Worm (Caenorhabditis elegans): Measurements from ENCODE around the gene lgc-21.

lgc-21 gene

DNA sequence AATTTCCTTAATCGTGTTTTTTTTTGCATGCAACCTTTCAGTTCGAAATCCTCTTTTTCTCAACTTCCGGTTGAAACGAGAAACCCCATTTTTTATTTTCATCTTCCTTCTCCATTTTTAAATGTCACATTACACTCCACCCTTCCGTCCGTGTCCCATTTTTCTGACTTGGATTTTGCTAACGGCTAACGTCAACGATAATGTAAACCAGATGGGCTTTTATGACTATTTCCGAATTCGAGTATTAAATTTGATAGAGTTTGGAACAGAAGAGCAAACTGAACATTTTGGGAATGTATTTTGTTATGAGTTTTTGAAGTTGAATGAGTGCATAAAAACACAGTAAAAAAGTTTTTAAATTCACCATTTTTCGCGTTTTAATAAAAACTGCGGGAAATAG lies 12.1 kb downstream of the lgc-21 start:
- no peak for TF ChIP-seq unc-62 (GFP tag; optimal IDR thresholded peaks at IDR 0.05)

- no peak for TF ChIP-seq unc-62 (GFP tag; optimal IDR thresholded peaks at IDR 0.05)
These were observed 13.0 kb downstream of the lgc-21 start for ce11 chrX:14054799-14055198.

ce11 chrX:14053754-14054153 lies 14.0 kb downstream of the lgc-21 start:
- no peak for TF ChIP-seq unc-62 (GFP tag; optimal IDR thresholded peaks at IDR 0.05)

DNA sequence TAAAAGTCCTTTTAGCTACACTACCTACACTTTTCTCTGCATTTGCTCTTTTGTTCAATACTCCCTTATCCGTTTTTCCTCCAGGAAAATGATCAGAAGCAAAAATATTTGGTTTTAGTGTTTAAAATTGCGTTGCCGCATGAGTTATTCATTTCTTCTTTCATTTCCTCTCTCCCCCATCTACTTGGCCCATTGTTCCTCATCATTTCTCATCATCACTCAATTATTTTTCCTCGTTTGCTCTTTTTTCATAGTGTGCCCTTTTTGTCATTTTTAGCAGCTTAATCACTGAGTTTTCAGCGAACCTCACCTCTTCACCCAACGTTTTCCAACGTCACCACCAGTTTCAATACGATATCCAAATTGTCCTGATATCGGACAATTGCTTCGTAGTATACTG lies 18.5 kb downstream of the lgc-21 start, which contains the start of gene dyc-1:
Gene dyc-1, plus strand, starts transcription at position 301 of the 400 bp plus-strand sequence.
- no peak for TF ChIP-seq unc-62 (GFP tag; optimal IDR thresholded peaks at IDR 0.05)

DNA sequence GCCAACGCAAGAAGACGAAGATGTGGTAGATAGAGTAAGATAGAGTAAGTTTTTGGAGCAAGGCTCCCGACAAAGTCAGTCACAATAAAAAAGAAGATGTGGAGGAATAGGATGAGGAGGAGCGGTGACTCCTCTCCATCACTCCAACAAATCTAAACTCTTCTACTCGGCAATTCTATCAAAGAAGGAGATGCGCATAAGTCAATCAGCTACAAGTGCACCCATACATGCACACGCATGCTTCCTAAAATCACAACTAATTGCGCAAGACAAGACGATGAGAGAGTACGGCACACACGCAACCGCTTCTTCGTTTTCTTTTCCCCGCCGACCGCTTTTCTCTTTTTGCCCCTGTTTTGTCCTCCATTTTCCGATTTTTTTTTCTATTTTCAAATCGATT lies 20.2 kb downstream of the lgc-21 start:
- TF ChIP-seq unc-62 (GFP tag; optimal IDR thresholded peaks at IDR 0.05) = no peak

- no peak for TF ChIP-seq unc-62 (GFP tag; optimal IDR thresholded peaks at IDR 0.05)
These were observed 23.4 kb downstream of the lgc-21 start for ce11 chrX:14044362-14044761.

- no peak for TF ChIP-seq unc-62 (GFP tag; optimal IDR thresholded peaks at IDR 0.05)
These were observed 28.5 kb downstream of the lgc-21 start for ce11 chrX:14039293-14039692.

DNA sequence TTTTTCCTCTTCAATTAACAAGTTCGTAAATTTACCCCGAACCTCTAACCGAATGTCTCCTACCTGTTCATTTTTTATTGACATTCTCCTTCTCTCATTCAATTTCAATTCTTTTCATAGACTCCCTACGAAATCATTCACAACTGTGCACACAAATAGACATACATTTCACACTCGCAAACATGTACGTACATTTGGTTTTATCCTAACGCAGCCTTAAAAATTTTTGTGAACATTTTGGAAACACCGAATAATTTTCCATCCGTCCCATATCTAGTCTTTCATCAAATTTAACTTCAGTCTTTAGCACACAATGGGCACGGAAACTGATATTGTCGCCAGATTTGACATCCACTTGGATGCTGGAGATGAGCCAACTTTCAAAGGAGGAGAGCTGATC lies 34.3 kb downstream of the lgc-21 start, which contains the start of gene arrd-25:
Gene arrd-25, plus strand, starts transcription at position 301 of the 400 bp plus-strand sequence.
- no peak for TF ChIP-seq unc-62 (GFP tag; optimal IDR thresholded peaks at IDR 0.05)

ce11 chrX:14030524-14030923 lies 37.3 kb downstream of the lgc-21 start:
- TF ChIP-seq unc-62 (GFP tag; optimal IDR thresholded peaks at IDR 0.05) = no peak

- no peak for TF ChIP-seq unc-62 (GFP tag; optimal IDR thresholded peaks at IDR 0.05)
These were observed 37.9 kb downstream of the lgc-21 start for ce11 chrX:14029872-14030271.

- TF ChIP-seq unc-62 (GFP tag; optimal IDR thresholded peaks at IDR 0.05) = no peak
These were observed 38.4 kb downstream of the lgc-21 start for ce11 chrX:14029392-14029791.

DNA sequence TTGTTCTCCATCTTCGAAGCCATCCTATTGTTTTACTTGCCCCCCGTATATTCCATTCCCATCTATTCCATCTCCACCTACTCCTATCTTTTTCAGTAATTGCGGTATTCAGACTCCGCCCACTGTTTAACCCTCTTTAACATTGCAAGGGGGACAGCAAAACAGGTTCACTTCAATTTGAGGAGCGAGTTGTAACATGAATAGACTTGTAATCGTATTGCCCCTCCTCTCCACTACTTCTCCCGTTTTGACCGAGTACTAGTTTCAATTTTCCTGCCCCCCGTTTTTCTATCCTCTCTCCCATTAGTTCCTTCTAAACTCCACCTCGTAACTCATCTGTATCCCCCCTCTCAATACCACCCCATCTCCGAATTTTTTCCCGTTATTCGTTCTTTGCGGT lies 39.3 kb downstream of the lgc-21 start:
- no peak for TF ChIP-seq unc-62 (GFP tag; optimal IDR thresholded peaks at IDR 0.05)

- no peak for TF ChIP-seq unc-62 (GFP tag; optimal IDR thresholded peaks at IDR 0.05)
These were observed 40.9 kb downstream of the lgc-21 start for ce11 chrX:14026893-14027292.

DNA sequence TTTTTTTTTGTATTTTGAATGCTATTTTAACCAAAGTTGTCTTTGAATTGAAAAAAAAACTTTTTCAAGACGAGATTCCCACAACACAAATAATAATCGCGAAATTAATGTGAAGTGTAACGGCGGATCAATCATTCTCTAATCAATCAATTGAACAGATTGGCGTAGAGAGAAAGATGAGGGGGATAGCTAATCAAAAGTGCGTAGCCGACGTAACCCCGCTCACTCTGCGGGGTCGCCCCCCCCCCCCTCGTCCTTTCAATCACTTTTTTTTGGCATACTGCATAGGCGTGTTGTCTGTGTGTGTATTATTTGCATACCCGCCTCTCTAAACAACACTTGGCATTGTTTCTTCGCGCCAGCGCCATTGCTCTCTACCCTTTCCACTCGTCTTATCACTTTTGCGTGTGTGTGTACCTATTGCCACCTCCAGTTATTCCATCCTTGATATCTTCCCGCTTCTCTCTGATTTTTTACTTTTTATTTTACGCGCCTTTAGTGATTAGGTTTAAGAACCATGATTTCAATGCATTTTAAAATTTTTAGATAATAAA lies 43.3 kb downstream of the lgc-21 start:
- TF ChIP-seq unc-62 (GFP tag; optimal IDR thresholded peaks at IDR 0.05) = no peak

ce11 chrX:14020290-14020689 lies 47.5 kb downstream of the lgc-21 start, which contains the start of gene C04C11.1:
TSS of gene C04C11.1 (plus strand) at chrX:14020590.
- no peak for TF ChIP-seq unc-62 (GFP tag; optimal IDR thresholded peaks at IDR 0.05)

ce11 chrX:14016698-14017097 lies 51.1 kb downstream of the lgc-21 start:
- TF ChIP-seq unc-62 (GFP tag; optimal IDR thresholded peaks at IDR 0.05) = no peak

- no peak for TF ChIP-seq unc-62 (GFP tag; optimal IDR thresholded peaks at IDR 0.05)
These were observed 52.0 kb downstream of the lgc-21 start for ce11 chrX:14015808-14016207.

DNA sequence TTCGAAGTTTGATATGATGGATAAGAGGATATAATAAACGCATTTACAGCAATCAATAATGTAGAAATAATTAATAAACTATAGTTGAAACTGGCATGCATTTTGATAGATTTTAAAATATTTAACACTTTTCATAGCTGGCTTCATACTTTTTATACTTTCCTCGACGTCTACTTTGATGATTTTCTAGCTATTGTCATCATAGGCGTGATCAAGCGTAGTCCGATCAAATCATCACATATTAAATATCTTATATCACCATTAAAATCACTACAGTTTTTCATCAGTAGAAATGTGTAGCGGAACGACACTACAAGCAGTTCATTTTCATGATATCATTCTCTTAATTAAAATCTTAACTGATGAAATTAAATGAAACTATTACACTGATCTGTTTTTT lies 52.4 kb downstream of the lgc-21 start, which contains the start of gene C04C11.25:
Gene C04C11.25, minus strand, starts transcription at position 101 of the 400 bp plus-strand sequence.
- no peak for TF ChIP-seq unc-62 (GFP tag; optimal IDR thresholded peaks at IDR 0.05)
